Fruit fly (Drosophila melanogaster): ENCODE measurements around the gene CG43232.
A peak's percentile ranks its signal among the peaks of the same experiment; 100 is the strongest.

Gene CG43232

dm6 chr2L:6942714-6943113 is 10.8 kb downstream of the CG43232 start, which contains the start of gene CG18304:
TSS of gene CG18304 (minus strand) at chr2L:6942814.
- TF ChIP-seq CG12768 (GFP tag; optimal IDR thresholded peaks at IDR 0.05) (no peak), CG14711 (tag; optimal IDR thresholded peaks at IDR 0.05) (no peak), cic (GFP tag; optimal IDR thresholded peaks at IDR 0.05) (no peak), CG7045 (GFP tag; optimal IDR thresholded peaks at IDR 0.05) (no peak), CG7101 (tag; optimal IDR thresholded peaks at IDR 0.05) (no peak), CG1620 (GFP tag; optimal IDR thresholded peaks at IDR 0.05) (no peak), CG11617 (GFP tag; optimal IDR thresholded peaks at IDR 0.05) (no peak), bab1 (GFP tag; optimal IDR thresholded peaks at IDR 0.05) (no peak)

- TF ChIP-seq Clk (GFP tag; optimal IDR thresholded peaks at IDR 0.05) (no peak), CG12768 (GFP tag; optimal IDR thresholded peaks at IDR 0.05) (no peak), bab1 (GFP tag; optimal IDR thresholded peaks at IDR 0.05) (peak; percentile 31), CG7045 (GFP tag; optimal IDR thresholded peaks at IDR 0.05) (no peak), CG33017 (tag; optimal IDR thresholded peaks at IDR 0.05) (no peak)
These were observed 13.2 kb downstream of the CG43232 start, which contains the start of gene Fgop2 for dm6 chr2L:6945088-6945487. TSS of gene Fgop2 (minus strand) at chr2L:6945289.

- TF ChIP-seq CG11617 (GFP tag; optimal IDR thresholded peaks at IDR 0.05) (no peak), Clk (GFP tag; optimal IDR thresholded peaks at IDR 0.05) (no peak), bab1 (GFP tag; optimal IDR thresholded peaks at IDR 0.05) (peak; percentile 19), CG12768 (GFP tag; optimal IDR thresholded peaks at IDR 0.05) (no peak), Hr96 (GFP tag; optimal IDR thresholded peaks at IDR 0.05) (no peak), toe (GFP tag; optimal IDR thresholded peaks at IDR 0.05) (no peak), cnc (optimal IDR thresholded peaks at IDR 0.05) (no peak), kay (GFP tag; ENCODE audit: borderline replicate concordance) (no peak), CG1620 (GFP tag; optimal IDR thresholded peaks at IDR 0.05) (no peak), Crg-1 (GFP tag; optimal IDR thresholded peaks at IDR 0.05) (no peak), pad (GFP tag; optimal IDR thresholded peaks at IDR 0.05) (peak; percentile 12), ovo (GFP tag; optimal IDR thresholded peaks at IDR 0.05) (no peak), Mnt (GFP tag; optimal IDR thresholded peaks at IDR 0.05) (peak; percentile 33), cic (GFP tag; optimal IDR thresholded peaks at IDR 0.05) (no peak), CG33017 (tag; optimal IDR thresholded peaks at IDR 0.05) (no peak), CG7045 (GFP tag; optimal IDR thresholded peaks at IDR 0.05) (no peak), CG5204 (GFP tag; optimal IDR thresholded peaks at IDR 0.05) (no peak), CG7101 (tag; optimal IDR thresholded peaks at IDR 0.05) (no peak), CG14711 (tag; optimal IDR thresholded peaks at IDR 0.05) (no peak), tj (GFP tag; optimal IDR thresholded peaks at IDR 0.05) (no peak)
These were observed 16.6 kb downstream of the CG43232 start, which contains the start of gene ihog for dm6 chr2L:6948540-6948942. TSS of gene ihog (minus strand) at chr2L:6948808.

dm6 chr2L:6950096-6950495 is 18.2 kb downstream of the CG43232 start, which contains the start of the genes Gas41 and SA1:
TSS of gene Gas41 (minus strand) at chr2L:6950207.
TSS of gene SA1 (plus strand) at chr2L:6950421.
- TF ChIP-seq bab1 (GFP tag; optimal IDR thresholded peaks at IDR 0.05) = peak; percentile 45
- TF ChIP-seq CG12768 (GFP tag; optimal IDR thresholded peaks at IDR 0.05) = peak; percentile 79
- TF ChIP-seq cnc (optimal IDR thresholded peaks at IDR 0.05) = no peak
- no peak for TF ChIP-seq toe (GFP tag; optimal IDR thresholded peaks at IDR 0.05)
- TF ChIP-seq CG7045 (GFP tag; optimal IDR thresholded peaks at IDR 0.05) = no peak
- no peak for TF ChIP-seq CG5204 (GFP tag; optimal IDR thresholded peaks at IDR 0.05)
- TF ChIP-seq ovo (GFP tag; optimal IDR thresholded peaks at IDR 0.05) = peak; percentile 82
- TF ChIP-seq tj (GFP tag; optimal IDR thresholded peaks at IDR 0.05) = peak; percentile 80
- peak; percentile 68 for TF ChIP-seq Mnt (GFP tag; optimal IDR thresholded peaks at IDR 0.05)
- peak; percentile 1 for TF ChIP-seq CG1620 (GFP tag; optimal IDR thresholded peaks at IDR 0.05)
- TF ChIP-seq cic (GFP tag; optimal IDR thresholded peaks at IDR 0.05) = no peak
- peak; percentile 94 for TF ChIP-seq CG33017 (tag; optimal IDR thresholded peaks at IDR 0.05)
- peak; percentile 70 for TF ChIP-seq pad (GFP tag; optimal IDR thresholded peaks at IDR 0.05)
- TF ChIP-seq CG7101 (tag; optimal IDR thresholded peaks at IDR 0.05) = peak; percentile 96
- TF ChIP-seq Hr96 (GFP tag; optimal IDR thresholded peaks at IDR 0.05) = no peak
- peak; percentile 82 for TF ChIP-seq Crg-1 (GFP tag; optimal IDR thresholded peaks at IDR 0.05)
- peak; percentile 8 for TF ChIP-seq Clk (GFP tag; optimal IDR thresholded peaks at IDR 0.05)
- peak; percentile 79 for TF ChIP-seq CG11617 (GFP tag; optimal IDR thresholded peaks at IDR 0.05)
- TF ChIP-seq CG14711 (tag; optimal IDR thresholded peaks at IDR 0.05) = peak; percentile 92
- no peak for TF ChIP-seq kay (GFP tag; ENCODE audit: borderline replicate concordance)

- TF ChIP-seq bab1 (GFP tag; optimal IDR thresholded peaks at IDR 0.05) = peak; percentile 40
- TF ChIP-seq CG5204 (GFP tag; optimal IDR thresholded peaks at IDR 0.05) = no peak
- TF ChIP-seq CG7101 (tag; optimal IDR thresholded peaks at IDR 0.05) = peak; percentile 10
- peak; percentile 19 for TF ChIP-seq Mnt (GFP tag; optimal IDR thresholded peaks at IDR 0.05)
- peak; percentile 2 for TF ChIP-seq CG14711 (tag; optimal IDR thresholded peaks at IDR 0.05)
- peak; percentile 5 for TF ChIP-seq tj (GFP tag; optimal IDR thresholded peaks at IDR 0.05)
- no peak for TF ChIP-seq ovo (GFP tag; optimal IDR thresholded peaks at IDR 0.05)
- TF ChIP-seq Hr96 (GFP tag; optimal IDR thresholded peaks at IDR 0.05) = no peak
- TF ChIP-seq Crg-1 (GFP tag; optimal IDR thresholded peaks at IDR 0.05) = peak; percentile 1
These were observed 24.8 kb downstream of the CG43232 start, which contains the start of the genes CG13775 and CG3430 for dm6 chr2L:6956725-6957124. TSS of gene CG13775 (minus strand) at chr2L:6956950. TSS of gene CG3430 (plus strand) at chr2L:6957008.

- TF ChIP-seq toe (GFP tag; optimal IDR thresholded peaks at IDR 0.05) (no peak), CG5204 (GFP tag; optimal IDR thresholded peaks at IDR 0.05) (no peak), cic (GFP tag; optimal IDR thresholded peaks at IDR 0.05) (no peak), Hr96 (GFP tag; optimal IDR thresholded peaks at IDR 0.05) (no peak), bab1 (GFP tag; optimal IDR thresholded peaks at IDR 0.05) (peak; percentile 0), pad (GFP tag; optimal IDR thresholded peaks at IDR 0.05) (no peak)
These were observed 28.2 kb downstream of the CG43232 start, which contains the start of the genes Atac1 and Hmgcl for dm6 chr2L:6960165-6960564. TSS of gene Atac1 (minus strand) at chr2L:6960328. TSS of gene Hmgcl (plus strand) at chr2L:6960377.
